Fruit fly (Drosophila melanogaster): Measurements from ENCODE around the gene ogre.

DNA sequence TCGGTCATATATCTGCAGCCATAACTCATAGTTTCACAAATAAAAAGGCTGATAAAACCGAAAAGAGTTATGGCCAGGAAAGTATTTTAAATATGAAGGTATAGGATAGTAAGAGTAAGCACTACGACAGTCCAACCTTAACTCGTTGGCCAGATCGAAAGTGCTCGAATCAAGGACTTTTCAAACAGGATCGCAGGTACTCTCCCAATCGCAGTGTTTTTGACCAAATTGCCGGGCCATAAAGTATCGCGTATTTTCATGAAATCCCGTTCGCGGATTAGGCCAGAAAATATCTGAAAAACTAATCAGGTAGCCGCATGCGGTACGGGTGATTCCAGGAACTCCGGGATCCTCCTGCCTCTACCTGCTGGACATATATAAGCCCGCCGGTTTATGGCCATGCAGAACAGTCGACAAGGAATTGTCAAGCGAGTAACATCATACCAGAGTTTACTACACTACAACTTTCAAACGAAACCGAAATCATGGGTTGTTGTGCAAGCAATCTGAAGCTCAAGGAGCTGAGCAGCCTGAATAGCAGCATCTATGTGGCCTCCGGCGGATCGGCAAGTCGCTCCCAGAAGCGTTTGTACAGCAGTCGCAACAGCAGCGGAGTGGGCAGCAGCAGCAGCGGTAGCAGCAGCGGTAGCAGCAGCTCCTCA, 49.2 kb upstream of the ogre start, which contains the start of gene CG14427:
- no peak for TF ChIP-seq psq (optimal IDR thresholded peaks at IDR 0.05)
- no peak for TF ChIP-seq ttk (optimal IDR thresholded peaks at IDR 0.05)
- no peak for TF ChIP-seq insv (optimal IDR thresholded peaks at IDR 0.05)
- TF ChIP-seq h (optimal IDR thresholded peaks at IDR 0.05) = no peak
- TF ChIP-seq Sin3A (optimal IDR thresholded peaks at IDR 0.05) = no peak

All from Kc167 (cell line).